Fruit fly (Drosophila melanogaster) Kc167 (cell line): ENCODE results near the gene Samuel.

Experiments used
- Myc ChIP-seq: fragments of >200 bp; optimal IDR thresholded peaks from 2 replicates; lab custom pipeline; 2017; ENCODE audit warnings: missing external identifiers
- Sin3A ChIP-seq: fragments of >200 bp; optimal IDR thresholded peaks from 2 replicates; lab custom pipeline; 2018; ENCODE audit warnings: missing external identifiers
- h ChIP-seq: fragments of >200 bp; optimal IDR thresholded peaks from 3 replicates; lab custom pipeline; 2018; ENCODE audit warnings: missing external identifiers
- insv ChIP-seq: fragments of >200 bp; optimal IDR thresholded peaks from 3 replicates; lab custom pipeline; 2018; ENCODE audit warnings: missing external identifiers
- psq ChIP-seq: fragments of >200 bp; optimal IDR thresholded peaks from 2 replicates; lab custom pipeline; 2017; ENCODE audit warnings: missing external identifiers
- ttk ChIP-seq: sonication (Bioruptor generic); optimal IDR thresholded peaks from 2 replicates; lab custom pipeline; 2017; ENCODE audit warnings: missing external identifiers

Gene Samuel

dm6 chr2L:11021606-11022005 is 45.2 kb downstream of the Samuel start:
- no peak for TF ChIP-seq insv (lab: Kevin White, UChicago)
- TF ChIP-seq Myc (lab: Kevin White, UChicago): no peak
- no peak for TF ChIP-seq h (lab: Kevin White, UChicago)
- no peak for TF ChIP-seq psq (lab: Kevin White, UChicago)
- TF ChIP-seq Sin3A (lab: Kevin White, UChicago): no peak
- no peak for TF ChIP-seq ttk (lab: Kevin White, UChicago)

dm6 chr2L:11016695-11017094 is 50.1 kb downstream of the Samuel start, which contains the start of gene CG14913:
Gene CG14913 (plus strand): TSS chr2L:11016995.
- TF ChIP-seq h (lab: Kevin White, UChicago) (no peak), insv (lab: Kevin White, UChicago) (no peak), Myc (lab: Kevin White, UChicago) (no peak), Sin3A (lab: Kevin White, UChicago) (no peak), ttk (lab: Kevin White, UChicago) (no peak), psq (lab: Kevin White, UChicago) (no peak)

- TF ChIP-seq insv (lab: Kevin White, UChicago) (no peak), Myc (lab: Kevin White, UChicago) (no peak), psq (lab: Kevin White, UChicago) (no peak), Sin3A (lab: Kevin White, UChicago) (no peak), ttk (lab: Kevin White, UChicago) (no peak), h (lab: Kevin White, UChicago) (no peak)
Observed at dm6 chr2L:11015320-11015719, 51.5 kb downstream of the Samuel start, which contains the start of gene Acp32CD. Gene Acp32CD (plus strand): TSS chr2L:11015620.

dm6 chr2L:11014671-11015070 is 52.1 kb downstream of the Samuel start:
- TF ChIP-seq Myc (lab: Kevin White, UChicago) (no peak), psq (lab: Kevin White, UChicago) (no peak), Sin3A (lab: Kevin White, UChicago) (no peak), ttk (lab: Kevin White, UChicago) (no peak), insv (lab: Kevin White, UChicago) (no peak), h (lab: Kevin White, UChicago) (no peak)

- no peak for TF ChIP-seq Myc (lab: Kevin White, UChicago)
- TF ChIP-seq insv (lab: Kevin White, UChicago): no peak
- TF ChIP-seq psq (lab: Kevin White, UChicago): no peak
- no peak for TF ChIP-seq Sin3A (lab: Kevin White, UChicago)
- TF ChIP-seq h (lab: Kevin White, UChicago): no peak
- TF ChIP-seq ttk (lab: Kevin White, UChicago): no peak
Observed at dm6 chr2L:11014018-11014611, 52.7 kb downstream of the Samuel start.

dm6 chr2L:11010999-11011398 is 55.8 kb downstream of the Samuel start, which contains the start of the genes Art8 and dUTPase:
Gene Art8 (minus strand): TSS chr2L:11011086.
Gene dUTPase (plus strand): TSS chr2L:11011312.
- TF ChIP-seq Sin3A (lab: Kevin White, UChicago) (no peak), h (lab: Kevin White, UChicago) (no peak), Myc (lab: Kevin White, UChicago) (no peak), insv (lab: Kevin White, UChicago) (no peak), psq (lab: Kevin White, UChicago) (no peak), ttk (lab: Kevin White, UChicago) (no peak)

dm6 chr2L:11004674-11005045 is 62.1 kb downstream of the Samuel start, which contains the start of gene Nup154:
Gene Nup154 (plus strand): TSS chr2L:11004820.
- TF ChIP-seq Myc (lab: Kevin White, UChicago): no peak
- TF ChIP-seq Sin3A (lab: Kevin White, UChicago): no peak
- no peak for TF ChIP-seq ttk (lab: Kevin White, UChicago)
- no peak for TF ChIP-seq psq (lab: Kevin White, UChicago)
- no peak for TF ChIP-seq insv (lab: Kevin White, UChicago)
- no peak for TF ChIP-seq h (lab: Kevin White, UChicago)

dm6 chr2L:11003925-11004673 is 62.7 kb downstream of the Samuel start, which contains the start of gene RpL9:
Gene RpL9 (minus strand): TSS chr2L:11004189.
- TF ChIP-seq insv (lab: Kevin White, UChicago): no peak
- TF ChIP-seq Myc (lab: Kevin White, UChicago): no peak
- no peak for TF ChIP-seq psq (lab: Kevin White, UChicago)

dm6 chr2L:11001376-11002122 is 65.2 kb downstream of the Samuel start, which contains the start of the genes aub and lectin-33A:
Gene aub (minus strand): TSS chr2L:11001476.
Gene lectin-33A (plus strand): TSS chr2L:11002072.
- TF ChIP-seq psq (lab: Kevin White, UChicago): no peak
- no peak for TF ChIP-seq h (lab: Kevin White, UChicago)

- TF ChIP-seq Myc (lab: Kevin White, UChicago) (no peak), Sin3A (lab: Kevin White, UChicago) (no peak), ttk (lab: Kevin White, UChicago) (no peak), h (lab: Kevin White, UChicago) (no peak), psq (lab: Kevin White, UChicago) (no peak), insv (lab: Kevin White, UChicago) (no peak)
Observed at dm6 chr2L:10989162-10989561, 77.6 kb downstream of the Samuel start, which contains the start of gene TTLL4A. Gene TTLL4A (plus strand): TSS chr2L:10989401.
